Fruit fly (Drosophila melanogaster): Measurements from ENCODE around the gene CG13801.

dm6 chr3L:2400227-2400840 is 40.0 kb downstream of the CG13801 start:
- TF ChIP-seq CG7101 (tag; optimal IDR thresholded peaks at IDR 0.05): no peak
- peak; percentile 10 for TF ChIP-seq CG33017 (tag; optimal IDR thresholded peaks at IDR 0.05)
- TF ChIP-seq pad (GFP tag; optimal IDR thresholded peaks at IDR 0.05): no peak
- TF ChIP-seq Clk (GFP tag; optimal IDR thresholded peaks at IDR 0.05): no peak
- TF ChIP-seq CG12768 (GFP tag; optimal IDR thresholded peaks at IDR 0.05): no peak
- peak; percentile 17 for TF ChIP-seq Mnt (GFP tag; optimal IDR thresholded peaks at IDR 0.05)
- peak; percentile 9 for TF ChIP-seq kay (GFP tag; ENCODE audit: borderline replicate concordance)
- TF ChIP-seq CG14711 (tag; optimal IDR thresholded peaks at IDR 0.05): no peak

All from whole organism, adult.